Worm (Caenorhabditis elegans) whole organism, L3 larva: Measurements from ENCODE around the gene knl-1.
A peak's percentile ranks its signal among the peaks of the same experiment; 100 is the strongest.

Source experiments
- R02D3.7 ChIP-seq: fragments of 150-350 bp; optimal IDR thresholded peaks from 2 replicates; lab custom pipeline; 2014; ENCODE audit warnings: missing biosample characterization, missing genetic modification characterization
- aly-2 ChIP-seq: fragments of 150-350 bp; optimal IDR thresholded peaks from 2 replicates; lab custom pipeline; 2014; ENCODE audit warnings: missing biosample characterization, missing genetic modification characterization
- ama-1 ChIP-seq: fragments of 150-350 bp; optimal IDR thresholded peaks from 2 replicates; lab custom pipeline; 2018
- ceh-16 ChIP-seq: sonication (generic microtip); optimal IDR thresholded peaks from 2 replicates; lab custom pipeline; 2017; ENCODE audit warnings: missing biosample characterization, missing genetic modification characterization
- ceh-28 ChIP-seq: fragments of 150-350 bp; optimal IDR thresholded peaks from 2 replicates; lab custom pipeline; 2014; ENCODE audit warnings: missing biosample characterization, missing genetic modification reagents, missing genetic modification characterization
- ceh-82 ChIP-seq: fragments of 150-350 bp; optimal IDR thresholded peaks from 2 replicates; lab custom pipeline; 2014; ENCODE audit warnings: missing biosample characterization, missing genetic modification characterization
- ceh-9 ChIP-seq: sonication (generic microtip); optimal IDR thresholded peaks from 2 replicates; lab custom pipeline; 2018; ENCODE audit warnings: missing biosample characterization, missing genetic modification characterization
- egl-27 ChIP-seq: sonication (generic microtip); optimal IDR thresholded peaks from 4 replicates; lab custom pipeline; 2017; ENCODE audit warnings: missing biosample characterization, missing genetic modification reagents, missing genetic modification characterization
- egl-5 ChIP-seq: fragments of 150-350 bp; optimal IDR thresholded peaks from 2 replicates; lab custom pipeline; 2017; ENCODE audit warnings: missing biosample characterization, missing genetic modification reagents, missing genetic modification characterization, inconsistent platforms
- elt-1 ChIP-seq: fragments of 150-350 bp; optimal IDR thresholded peaks from 2 replicates; lab custom pipeline; 2014; ENCODE audit warnings: missing biosample characterization, missing genetic modification characterization
- elt-2 ChIP-seq: sonication (generic microtip); optimal IDR thresholded peaks from 2 replicates; lab custom pipeline; 2016; ENCODE audit warnings: missing genetic modification reagents, mild to moderate bottlenecking, missing genetic modification characterization, missing compliant biosample characterization
- elt-3 ChIP-seq, 3 experiments: fragments of 150-350 bp in 1 of 3; sonication (generic microtip) in 2 of 3; optimal IDR thresholded peaks; 2 replicates in 2 of 3; 4 replicates in 1 of 3; lab custom pipeline; 2014 to 2017; ENCODE audit warnings: missing biosample characterization in 3 of 3, missing genetic modification characterization in 3 of 3
- fkh-10 ChIP-seq: sonication (generic microtip); optimal IDR thresholded peaks from 2 replicates; lab custom pipeline; 2017; ENCODE audit warnings: missing biosample characterization, missing genetic modification reagents, missing genetic modification characterization
- fkh-2 ChIP-seq: fragments of 150-350 bp; optimal IDR thresholded peaks from 2 replicates; lab custom pipeline; 2014; ENCODE audit warnings: missing biosample characterization, missing genetic modification reagents, missing genetic modification characterization
- fos-1 ChIP-seq: fragments of 150-350 bp; optimal IDR thresholded peaks from 2 replicates; lab custom pipeline; 2014; ENCODE audit warnings: missing biosample characterization, missing genetic modification characterization
- hmg-11 ChIP-seq: sonication (generic microtip); optimal IDR thresholded peaks from 2 replicates; lab custom pipeline; 2016; ENCODE audit warnings: missing genetic modification characterization, missing compliant biosample characterization
- jun-1 ChIP-seq: fragments of 150-350 bp; optimal IDR thresholded peaks from 2 replicates; lab custom pipeline; 2014; ENCODE audit warnings: missing biosample characterization, missing genetic modification reagents, missing genetic modification characterization
- lin-15B ChIP-seq: fragments of 150-350 bp; optimal IDR thresholded peaks from 2 replicates; lab custom pipeline; 2014; ENCODE audit warnings: missing biosample characterization, missing genetic modification characterization
- lin-39 ChIP-seq: fragments of 150-350 bp; optimal IDR thresholded peaks from 2 replicates; lab custom pipeline; 2018; ENCODE audit warnings: missing biosample characterization, missing genetic modification reagents, missing genetic modification characterization
- lsy-12 ChIP-seq: sonication (generic microtip); optimal IDR thresholded peaks from 2 replicates; lab custom pipeline; 2016; ENCODE audit warnings: mild to moderate bottlenecking, missing genetic modification characterization, missing compliant biosample characterization
- mdl-1 ChIP-seq: fragments of 150-350 bp; optimal IDR thresholded peaks from 2 replicates; lab custom pipeline; 2014; ENCODE audit warnings: missing biosample characterization, missing genetic modification characterization
- mml-1 ChIP-seq: fragments of 150-350 bp; sonication (generic microtip); optimal IDR thresholded peaks from 3 replicates; lab custom pipeline; 2014; ENCODE audit warnings: missing biosample characterization, missing genetic modification characterization
- nfya-1 ChIP-seq: sonication (generic microtip); optimal IDR thresholded peaks from 2 replicates; lab custom pipeline; 2017; ENCODE audit warnings: missing genetic modification characterization, mild to moderate bottlenecking, missing compliant biosample characterization, antibody characterized with exemption, moderate library complexity; ENCODE audit not compliant: insufficient read depth
- nhr-11 ChIP-seq: fragments of 150-350 bp; optimal IDR thresholded peaks from 2 replicates; lab custom pipeline; 2014; ENCODE audit warnings: missing biosample characterization, missing genetic modification characterization
- nhr-23 ChIP-seq: fragments of 150-350 bp; optimal IDR thresholded peaks from 2 replicates; lab custom pipeline; 2014; ENCODE audit warnings: missing biosample characterization, missing genetic modification reagents, missing genetic modification characterization
- nhr-237 ChIP-seq: fragments of 150-350 bp; optimal IDR thresholded peaks from 2 replicates; lab custom pipeline; 2014; ENCODE audit warnings: missing biosample characterization, missing genetic modification characterization
- nhr-25 ChIP-seq: sonication (generic microtip); optimal IDR thresholded peaks from 2 replicates; lab custom pipeline; 2017; ENCODE audit warnings: missing biosample characterization, missing genetic modification characterization
- nhr-43 ChIP-seq: sonication (generic microtip); optimal IDR thresholded peaks from 2 replicates; lab custom pipeline; 2016; ENCODE audit warnings: mild to moderate bottlenecking, missing genetic modification characterization, missing compliant biosample characterization; ENCODE audit not compliant: poor library complexity, severe bottlenecking
- nhr-67 ChIP-seq: fragments of 150-350 bp; optimal IDR thresholded peaks from 2 replicates; lab custom pipeline; 2014; ENCODE audit warnings: missing biosample characterization, missing genetic modification characterization
- nhr-76 ChIP-seq: fragments of 150-350 bp; sonication (generic microtip); optimal IDR thresholded peaks from 5 replicates; lab custom pipeline; 2014; ENCODE audit warnings: missing biosample characterization, missing genetic modification characterization
- nhr-77 ChIP-seq: fragments of 150-350 bp; optimal IDR thresholded peaks from 2 replicates; lab custom pipeline; 2014; ENCODE audit warnings: missing biosample characterization, missing genetic modification characterization
- pha-4 ChIP-seq: fragments of 150-350 bp; optimal IDR thresholded peaks from 2 replicates; lab custom pipeline; 2014; ENCODE audit warnings: missing biosample characterization, missing genetic modification reagents, missing genetic modification characterization
- pqm-1 ChIP-seq: fragments of 150-350 bp; optimal IDR thresholded peaks from 2 replicates; lab custom pipeline; 2017; ENCODE audit warnings: missing biosample characterization, missing genetic modification characterization, inconsistent platforms
- skn-1 ChIP-seq: fragments of 150-350 bp; optimal IDR thresholded peaks from 2 replicates; lab custom pipeline; 2014; ENCODE audit warnings: missing biosample characterization, missing genetic modification characterization
- snpc-4 ChIP-seq: fragments of 150-350 bp; optimal IDR thresholded peaks from 2 replicates; lab custom pipeline; 2014; ENCODE audit warnings: missing biosample characterization, missing genetic modification characterization
- tbx-2 ChIP-seq: sonication (generic microtip); optimal IDR thresholded peaks from 2 replicates; lab custom pipeline; 2016; ENCODE audit warnings: mild to moderate bottlenecking, missing genetic modification characterization, missing compliant biosample characterization
- unc-39 ChIP-seq: sonication (generic microtip); optimal IDR thresholded peaks from 4 replicates; lab custom pipeline; 2017; ENCODE audit warnings: missing biosample characterization, missing genetic modification characterization
- unc-62 ChIP-seq: fragments of 150-350 bp; sonication (generic microtip); optimal IDR thresholded peaks from 4 replicates; lab custom pipeline; 2014; ENCODE audit warnings: missing biosample characterization, missing genetic modification reagents, missing genetic modification characterization
- ztf-11 ChIP-seq: fragments of 150-350 bp; optimal IDR thresholded peaks from 2 replicates; lab custom pipeline; 2014; ENCODE audit warnings: missing biosample characterization, missing genetic modification characterization
- ztf-4 ChIP-seq: fragments of 150-350 bp; optimal IDR thresholded peaks from 2 replicates; lab custom pipeline; 2014; ENCODE audit warnings: missing biosample characterization, missing genetic modification characterization

knl-1 gene

DNA sequence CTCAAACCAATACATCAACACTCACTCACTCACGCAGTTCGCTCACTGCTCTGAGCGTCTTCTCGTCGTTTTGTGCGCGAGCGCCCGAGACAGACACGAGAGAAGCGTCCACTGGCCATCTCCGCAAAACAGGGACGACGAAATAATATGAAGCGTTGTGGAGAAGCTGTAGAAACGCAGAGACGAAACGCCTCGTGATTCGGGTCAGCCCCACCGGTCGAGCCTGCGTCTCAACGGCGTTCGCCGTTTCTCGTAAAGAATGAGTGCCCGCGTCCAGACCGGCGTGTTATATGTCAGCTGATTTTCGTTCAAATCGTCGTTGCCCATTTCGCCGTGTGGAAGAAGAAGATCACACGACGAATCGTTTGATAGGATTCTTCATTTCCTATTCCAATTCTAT, 22.9 kb upstream of the knl-1 start, which contains the start of gene fbxl-1:
Gene fbxl-1 (plus strand): TSS at position 320 of the 400 bp plus-strand sequence.
- no peak for TF ChIP-seq fkh-2
- peak; percentile 26 for TF ChIP-seq nhr-25
- TF ChIP-seq lin-39 (tag; lab: Kevin White, UChicago) = peak; percentile 64
- TF ChIP-seq ama-1 (lab: Kevin White, UChicago) = no peak
- peak; percentile 74 for TF ChIP-seq lsy-12 (tag; lab: Kevin White, UChicago)
- no peak for TF ChIP-seq nhr-237 (tag; lab: Kevin White, UChicago)
- TF ChIP-seq snpc-4 (tag; lab: Kevin White, UChicago) = peak; percentile 64
- TF ChIP-seq ztf-4 (tag; lab: Kevin White, UChicago) = peak; percentile 12
- TF ChIP-seq nhr-43 = peak; percentile 63
- TF ChIP-seq lin-15B (tag; lab: Kevin White, UChicago) = peak; percentile 73
- TF ChIP-seq unc-62 (GFP tag; lab: Kevin White, UChicago) = peak; percentile 38
- TF ChIP-seq hmg-11 (tag; lab: Kevin White, UChicago) = peak; percentile 94
- TF ChIP-seq mdl-1 (tag; lab: Kevin White, UChicago) = peak; percentile 59
- no peak for TF ChIP-seq unc-39 (tag; lab: Kevin White, UChicago)
- TF ChIP-seq pha-4 (tag; lab: Kevin White, UChicago) = peak; percentile 87
- peak; percentile 36 for TF ChIP-seq elt-1
- TF ChIP-seq nhr-76 (tag; lab: Kevin White, UChicago) = no peak
- no peak for TF ChIP-seq fos-1 (tag; lab: Kevin White, UChicago)
- peak; percentile 47 for TF ChIP-seq fkh-10
- peak; percentile 66 for TF ChIP-seq elt-2 (tag; lab: Kevin White, UChicago)
- TF ChIP-seq egl-27 (tag; lab: Kevin White, UChicago) = no peak
- no peak for TF ChIP-seq elt-3 (tag; optimal IDR thresholded peaks at IDR 0.05; lab: Kevin White, UChicago)
- TF ChIP-seq pqm-1 (tag; lab: Kevin White, UChicago) = peak; percentile 55
- no peak for TF ChIP-seq mml-1 (tag; lab: Kevin White, UChicago)
- TF ChIP-seq ztf-11 (tag; lab: Kevin White, UChicago) = no peak
- TF ChIP-seq tbx-2 = peak; percentile 20
- no peak for TF ChIP-seq ceh-82 (tag; lab: Kevin White, UChicago)
- TF ChIP-seq R02D3.7 (tag; lab: Kevin White, UChicago) = peak; percentile 33
- TF ChIP-seq ceh-9 (tag; lab: Kevin White, UChicago) = no peak
- TF ChIP-seq nhr-67 = no peak
- TF ChIP-seq jun-1 (tag; lab: Kevin White, UChicago) = peak; percentile 93
- no peak for TF ChIP-seq aly-2 (tag; lab: Kevin White, UChicago)
- TF ChIP-seq ceh-16 (tag; lab: Kevin White, UChicago) = no peak
- peak; percentile 92 for TF ChIP-seq nfya-1
- peak; percentile 52 for TF ChIP-seq nhr-23 (tag; lab: Kevin White, UChicago)
- TF ChIP-seq nhr-77 (tag; lab: Kevin White, UChicago) = no peak
- peak; percentile 33 for TF ChIP-seq ceh-28 (tag; lab: Kevin White, UChicago)
- TF ChIP-seq egl-5 (tag; lab: Kevin White, UChicago) = peak; percentile 84
- TF ChIP-seq skn-1 (tag; lab: Kevin White, UChicago) = no peak

DNA sequence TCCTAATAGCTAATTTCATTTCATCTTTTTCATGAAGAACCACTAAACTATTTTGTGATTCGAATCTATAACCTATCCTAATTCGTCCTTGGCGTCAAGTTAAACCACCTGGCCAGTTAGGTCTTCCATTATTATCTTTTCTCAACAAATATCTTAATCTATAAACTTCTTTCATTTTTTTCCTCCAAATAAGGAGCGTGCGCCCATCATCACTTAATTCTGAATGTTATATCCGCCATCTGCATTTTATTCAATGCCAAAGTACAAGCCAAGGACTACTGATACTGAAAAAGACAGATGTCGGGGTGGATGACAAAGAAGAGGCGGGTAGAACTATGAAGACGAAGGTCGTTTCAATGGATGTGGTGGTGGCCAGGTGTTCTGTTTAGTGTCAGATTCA, 21.5 kb upstream of the knl-1 start:
- TF ChIP-seq ceh-9 (tag; lab: Kevin White, UChicago) (no peak), hmg-11 (tag; lab: Kevin White, UChicago) (no peak), nhr-25 (peak; percentile 48), egl-5 (tag; lab: Kevin White, UChicago) (peak; percentile 25), nhr-23 (tag; lab: Kevin White, UChicago) (peak; percentile 2)

DNA sequence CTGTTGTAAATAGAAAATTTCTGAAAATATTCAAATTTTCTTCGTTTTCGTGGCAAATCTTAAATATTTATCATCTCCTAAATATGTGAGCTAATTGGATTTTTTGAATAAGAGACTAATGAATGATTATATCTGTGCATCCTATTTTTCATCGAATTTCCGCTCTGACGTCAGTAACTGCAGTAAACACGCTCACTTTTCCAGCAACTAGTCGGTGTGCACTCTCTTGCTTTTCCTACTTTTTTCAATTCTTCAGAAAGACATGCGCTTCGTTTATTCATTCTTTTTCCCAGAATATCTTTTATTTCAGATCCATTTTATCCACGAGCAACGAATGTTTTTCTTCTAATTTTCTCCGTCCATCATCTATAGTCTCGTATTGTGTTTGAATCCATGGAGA, 21.0 kb upstream of the knl-1 start:
- TF ChIP-seq nfya-1 = peak; percentile 12
- TF ChIP-seq nhr-11 (tag; lab: Kevin White, UChicago) = peak; percentile 32
- TF ChIP-seq lin-15B (tag; lab: Kevin White, UChicago) = no peak
